Worm (Caenorhabditis elegans) whole organism, L3 larva: Measurements from ENCODE around the gene eor-1.

Experiments
- R02D3.7 ChIP-seq: fragments of 150-350 bp; optimal IDR thresholded peaks from 2 replicates; lab custom pipeline; 2014; ENCODE audit warnings: missing biosample characterization, missing genetic modification characterization
- ZK546.5 ChIP-seq: sonication (generic microtip); optimal IDR thresholded peaks from 2 replicates; lab custom pipeline; 2017; ENCODE audit warnings: missing biosample characterization, missing genetic modification characterization
- ama-1 ChIP-seq: fragments of 150-350 bp; optimal IDR thresholded peaks from 2 replicates; lab custom pipeline; 2018
- ceh-16 ChIP-seq: sonication (generic microtip); optimal IDR thresholded peaks from 2 replicates; lab custom pipeline; 2017; ENCODE audit warnings: missing biosample characterization, missing genetic modification characterization
- ceh-9 ChIP-seq: sonication (generic microtip); optimal IDR thresholded peaks from 2 replicates; lab custom pipeline; 2018; ENCODE audit warnings: missing biosample characterization, missing genetic modification characterization
- daf-12 ChIP-seq: fragments of 150-350 bp; optimal IDR thresholded peaks from 2 replicates; lab custom pipeline; 2014; ENCODE audit warnings: missing biosample characterization, missing genetic modification reagents, missing genetic modification characterization
- egl-5 ChIP-seq: fragments of 150-350 bp; optimal IDR thresholded peaks from 2 replicates; lab custom pipeline; 2017; ENCODE audit warnings: missing biosample characterization, missing genetic modification reagents, missing genetic modification characterization, inconsistent platforms
- elt-1 ChIP-seq: fragments of 150-350 bp; optimal IDR thresholded peaks from 2 replicates; lab custom pipeline; 2014; ENCODE audit warnings: missing biosample characterization, missing genetic modification characterization
- elt-2 ChIP-seq: sonication (generic microtip); optimal IDR thresholded peaks from 2 replicates; lab custom pipeline; 2016; ENCODE audit warnings: missing genetic modification reagents, mild to moderate bottlenecking, missing genetic modification characterization, missing compliant biosample characterization
- eor-1 ChIP-seq, 2 experiments: fragments of 150-350 bp; optimal IDR thresholded peaks; 2 replicates each; lab custom pipeline; 2014 to 2018; ENCODE audit warnings: missing biosample characterization in 2 of 2, missing genetic modification characterization in 2 of 2
- fkh-10 ChIP-seq: sonication (generic microtip); optimal IDR thresholded peaks from 2 replicates; lab custom pipeline; 2017; ENCODE audit warnings: missing biosample characterization, missing genetic modification reagents, missing genetic modification characterization
- fkh-2 ChIP-seq: fragments of 150-350 bp; optimal IDR thresholded peaks from 2 replicates; lab custom pipeline; 2014; ENCODE audit warnings: missing biosample characterization, missing genetic modification reagents, missing genetic modification characterization
- hmg-11 ChIP-seq: sonication (generic microtip); optimal IDR thresholded peaks from 2 replicates; lab custom pipeline; 2016; ENCODE audit warnings: missing genetic modification characterization, missing compliant biosample characterization
- lin-15B ChIP-seq: fragments of 150-350 bp; optimal IDR thresholded peaks from 2 replicates; lab custom pipeline; 2014; ENCODE audit warnings: missing biosample characterization, missing genetic modification characterization
- lin-39 ChIP-seq: fragments of 150-350 bp; optimal IDR thresholded peaks from 2 replicates; lab custom pipeline; 2018; ENCODE audit warnings: missing biosample characterization, missing genetic modification reagents, missing genetic modification characterization
- lsy-12 ChIP-seq: sonication (generic microtip); optimal IDR thresholded peaks from 2 replicates; lab custom pipeline; 2016; ENCODE audit warnings: mild to moderate bottlenecking, missing genetic modification characterization, missing compliant biosample characterization
- mml-1 ChIP-seq: fragments of 150-350 bp; sonication (generic microtip); optimal IDR thresholded peaks from 3 replicates; lab custom pipeline; 2014; ENCODE audit warnings: missing biosample characterization, missing genetic modification characterization
- nfya-1 ChIP-seq: sonication (generic microtip); optimal IDR thresholded peaks from 2 replicates; lab custom pipeline; 2017; ENCODE audit warnings: missing genetic modification characterization, mild to moderate bottlenecking, missing compliant biosample characterization, antibody characterized with exemption, moderate library complexity; ENCODE audit not compliant: insufficient read depth
- nhr-11 ChIP-seq: fragments of 150-350 bp; optimal IDR thresholded peaks from 2 replicates; lab custom pipeline; 2014; ENCODE audit warnings: missing biosample characterization, missing genetic modification characterization
- nhr-12 ChIP-seq: fragments of 150-350 bp; optimal IDR thresholded peaks from 2 replicates; lab custom pipeline; 2014; ENCODE audit warnings: missing biosample characterization, missing genetic modification characterization
- nhr-23 ChIP-seq: fragments of 150-350 bp; optimal IDR thresholded peaks from 2 replicates; lab custom pipeline; 2014; ENCODE audit warnings: missing biosample characterization, missing genetic modification reagents, missing genetic modification characterization
- nhr-28 ChIP-seq: fragments of 150-350 bp; optimal IDR thresholded peaks from 2 replicates; lab custom pipeline; 2014; ENCODE audit warnings: missing biosample characterization, missing genetic modification characterization
- nhr-76 ChIP-seq: fragments of 150-350 bp; sonication (generic microtip); optimal IDR thresholded peaks from 5 replicates; lab custom pipeline; 2014; ENCODE audit warnings: missing biosample characterization, missing genetic modification characterization
- pqm-1 ChIP-seq: fragments of 150-350 bp; optimal IDR thresholded peaks from 2 replicates; lab custom pipeline; 2017; ENCODE audit warnings: missing biosample characterization, missing genetic modification characterization, inconsistent platforms
- snpc-4 ChIP-seq: fragments of 150-350 bp; optimal IDR thresholded peaks from 2 replicates; lab custom pipeline; 2014; ENCODE audit warnings: missing biosample characterization, missing genetic modification characterization
- tbx-2 ChIP-seq: sonication (generic microtip); optimal IDR thresholded peaks from 2 replicates; lab custom pipeline; 2016; ENCODE audit warnings: mild to moderate bottlenecking, missing genetic modification characterization, missing compliant biosample characterization
- unc-39 ChIP-seq: sonication (generic microtip); optimal IDR thresholded peaks from 4 replicates; lab custom pipeline; 2017; ENCODE audit warnings: missing biosample characterization, missing genetic modification characterization
- unc-62 ChIP-seq: fragments of 150-350 bp; sonication (generic microtip); optimal IDR thresholded peaks from 4 replicates; lab custom pipeline; 2014; ENCODE audit warnings: missing biosample characterization, missing genetic modification reagents, missing genetic modification characterization
- zag-1 ChIP-seq: fragments of 150-350 bp; optimal IDR thresholded peaks from 2 replicates; lab custom pipeline; 2014; ENCODE audit warnings: missing biosample characterization, missing genetic modification characterization
- ztf-11 ChIP-seq: fragments of 150-350 bp; optimal IDR thresholded peaks from 2 replicates; lab custom pipeline; 2014; ENCODE audit warnings: missing biosample characterization, missing genetic modification characterization
- ztf-4 ChIP-seq: fragments of 150-350 bp; optimal IDR thresholded peaks from 2 replicates; lab custom pipeline; 2014; ENCODE audit warnings: missing biosample characterization, missing genetic modification characterization

The eor-1 gene

ce11 chrIV:4776501-4776900, 22.5 kb downstream of the eor-1 start:
- no peak for TF ChIP-seq hmg-11 (tag; lab: Kevin White, UChicago)
- no peak for TF ChIP-seq ZK546.5
- TF ChIP-seq snpc-4 (tag; lab: Kevin White, UChicago), result no peak
- TF ChIP-seq elt-2 (tag; lab: Kevin White, UChicago), result no peak
- TF ChIP-seq unc-62 (GFP tag; lab: Kevin White, UChicago), result no peak
- TF ChIP-seq nfya-1 (tag; lab: Kevin White, UChicago), result peak; percentile 94

- TF ChIP-seq lin-39 (tag; lab: Kevin White, UChicago), result no peak
- TF ChIP-seq nhr-28 (tag; lab: Kevin White, UChicago), result no peak
- no peak for TF ChIP-seq fkh-2
- TF ChIP-seq nfya-1 (tag; lab: Kevin White, UChicago), result no peak
- TF ChIP-seq nhr-23, result no peak
Observed at ce11 chrIV:4776001-4776400, 23.0 kb downstream of the eor-1 start, which contains the start of gene R11E3.19. Gene R11E3.19, minus strand, starts transcription at chrIV:4776101.

DNA sequence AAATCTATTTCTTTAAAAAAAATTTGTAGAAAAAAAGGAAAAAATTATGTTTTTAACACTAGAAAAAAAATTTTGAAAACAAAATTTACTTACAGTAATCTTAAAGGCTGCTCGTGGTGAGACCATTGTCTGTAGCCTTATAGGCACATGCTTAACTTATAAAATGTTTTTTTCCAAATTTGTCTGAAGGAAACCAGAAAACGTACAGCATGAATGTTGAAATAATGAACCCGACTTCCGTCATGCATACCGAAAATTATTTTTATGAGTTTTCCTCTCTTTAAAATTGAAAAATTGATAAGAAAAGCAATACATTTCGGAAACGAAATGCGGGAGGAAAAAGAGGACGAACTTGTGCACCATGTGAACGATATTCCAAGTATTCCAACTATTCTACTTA, 27.2 kb downstream of the eor-1 start, which contains the start of gene R11E3.2:
Gene R11E3.2, plus strand, starts transcription at position 301 of the 400 bp plus-strand sequence.
- TF ChIP-seq egl-5 (tag; lab: Kevin White, UChicago) (no peak), ceh-16 (tag; lab: Kevin White, UChicago) (no peak), tbx-2 (tag; lab: Kevin White, UChicago) (no peak), elt-2 (tag; lab: Kevin White, UChicago) (no peak), mml-1 (tag; lab: Kevin White, UChicago) (no peak), nfya-1 (tag; lab: Kevin White, UChicago) (no peak), lin-39 (tag; lab: Kevin White, UChicago) (no peak), R02D3.7 (tag; lab: Kevin White, UChicago) (no peak), pqm-1 (tag; lab: Kevin White, UChicago) (no peak)

ce11 chrIV:4764422-4764821, 34.6 kb downstream of the eor-1 start, which contains the start of gene npp-26:
Gene npp-26, plus strand, starts transcription at chrIV:4764722.
- TF ChIP-seq nhr-12 (tag; lab: Kevin White, UChicago), result no peak

- TF ChIP-seq zag-1 (tag; lab: Kevin White, UChicago) (no peak), nhr-76 (tag; lab: Kevin White, UChicago) (no peak), mml-1 (tag; lab: Kevin White, UChicago) (no peak), nhr-23 (no peak), nhr-11 (tag; lab: Kevin White, UChicago) (no peak), ceh-9 (tag; lab: Kevin White, UChicago) (no peak), nfya-1 (tag; lab: Kevin White, UChicago) (no peak), fkh-2 (no peak), pqm-1 (tag; lab: Kevin White, UChicago) (no peak)
- TF ChIP-seq, all 47 proteins: peak for 0
Observed at ce11 chrIV:4763844-4764243, 35.1 kb downstream of the eor-1 start, which contains the start of gene Y17G9B.2. Gene Y17G9B.2, plus strand, starts transcription at chrIV:4764144.

DNA sequence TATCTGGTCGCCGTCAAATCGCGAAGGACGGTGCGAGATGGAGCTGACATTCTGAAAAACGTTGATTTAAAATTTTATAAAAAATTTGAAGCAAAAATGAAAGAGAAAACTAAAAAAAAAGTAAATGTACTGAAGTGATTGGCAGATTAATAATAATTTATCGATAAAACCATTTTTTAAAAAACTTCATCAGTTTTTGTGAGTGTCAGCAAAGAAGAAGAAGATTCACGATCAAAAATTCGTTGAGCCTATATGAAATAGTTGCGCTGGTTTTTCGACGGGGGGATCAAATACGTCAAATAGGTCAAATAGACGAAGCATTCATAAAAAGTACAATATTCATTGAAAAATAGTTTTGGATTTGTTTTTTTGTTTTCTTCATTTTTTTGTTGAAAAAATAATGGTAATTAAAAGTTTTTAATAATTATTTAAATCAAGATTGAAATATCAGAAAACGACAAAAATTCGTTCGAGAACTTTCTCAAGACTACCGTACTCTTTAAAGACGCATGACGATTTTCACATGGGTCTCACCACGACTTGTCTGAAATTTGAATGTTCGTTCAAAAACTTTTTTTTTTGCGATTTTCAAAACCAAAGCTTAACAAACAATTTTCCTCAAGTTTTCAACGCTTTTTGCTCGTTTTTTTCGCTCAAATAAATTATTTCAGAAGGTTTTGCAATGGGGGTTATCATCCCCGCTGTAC, 38.4 kb downstream of the eor-1 start, which contains the start of the genes memi-1 and cyp-31A3:
Gene memi-1, minus strand, starts transcription at position 51 of the 707 bp plus-strand sequence.
Gene cyp-31A3, plus strand, starts transcription at position 672 of the 707 bp plus-strand sequence.
- TF ChIP-seq ztf-4 (tag; lab: Kevin White, UChicago), result no peak
- TF ChIP-seq eor-1 (tag; optimal IDR thresholded peaks at IDR 0.05; lab: Kevin White, UChicago), result no peak

DNA sequence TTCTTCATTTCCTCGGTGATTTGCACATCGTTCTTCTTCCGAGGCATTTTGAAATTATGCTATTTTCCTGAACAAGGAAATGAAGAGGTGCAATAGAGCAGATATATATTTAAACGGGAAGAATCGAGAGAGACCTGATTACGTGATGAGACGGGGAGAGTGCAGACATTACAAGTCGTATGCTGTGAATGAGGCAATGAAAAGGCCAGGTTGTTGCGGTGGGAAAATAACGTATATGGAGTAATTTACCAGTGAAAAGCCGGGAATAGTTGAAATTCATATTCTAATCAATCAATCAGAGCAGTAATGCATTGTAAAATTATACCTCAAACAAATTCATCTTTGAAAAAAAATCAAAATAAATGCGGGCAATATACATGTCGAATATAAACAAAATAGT, 40.3 kb downstream of the eor-1 start, which contains the start of gene Y17G9B.8:
Gene Y17G9B.8, minus strand, starts transcription at position 182 of the 400 bp plus-strand sequence.
- TF ChIP-seq lin-15B (no peak), snpc-4 (tag; lab: Kevin White, UChicago) (no peak), daf-12 (tag; lab: Kevin White, UChicago) (no peak), tbx-2 (tag; lab: Kevin White, UChicago) (no peak), mml-1 (tag; lab: Kevin White, UChicago) (no peak), nfya-1 (tag; lab: Kevin White, UChicago) (no peak), fkh-10 (no peak), lsy-12 (tag; lab: Kevin White, UChicago) (no peak), eor-1 (tag; optimal IDR thresholded peaks at IDR 0.05; lab: Kevin White, UChicago) (no peak), lin-39 (tag; lab: Kevin White, UChicago) (no peak), ztf-11 (tag; lab: Kevin White, UChicago) (no peak), zag-1 (tag; lab: Kevin White, UChicago) (no peak), nhr-76 (tag; lab: Kevin White, UChicago) (no peak), elt-2 (tag; lab: Kevin White, UChicago) (no peak), unc-39 (tag; lab: Kevin White, UChicago) (no peak), nhr-23 (no peak), ceh-9 (tag; lab: Kevin White, UChicago) (no peak), egl-5 (tag; lab: Kevin White, UChicago) (no peak), ama-1 (no peak), elt-1 (tag; lab: Kevin White, UChicago) (no peak)
